Worm (Caenorhabditis elegans) whole organism, early embryonic: ENCODE results near the gene cpg-9.

ENCODE experiments used
- B0310.2 ChIP-seq: sonication (generic microtip); optimal IDR thresholded peaks from 2 replicates; lab custom pipeline; 2016; ENCODE audit warnings: mild to moderate bottlenecking, missing genetic modification characterization, missing compliant biosample characterization
- F13C5.2 ChIP-seq: sonication (generic microtip); optimal IDR thresholded peaks from 2 replicates; lab custom pipeline; 2017; ENCODE audit warnings: mild to moderate bottlenecking, missing genetic modification characterization, inconsistent platforms, missing compliant biosample characterization
- aly-1 ChIP-seq: sonication (generic microtip); optimal IDR thresholded peaks from 2 replicates; lab custom pipeline; 2016; ENCODE audit warnings: missing genetic modification characterization, missing compliant biosample characterization
- ama-1 ChIP-seq: fragments of 150-350 bp; optimal IDR thresholded peaks from 2 replicates; lab custom pipeline; 2014
- ceh-13 ChIP-seq: fragments of 200-800 bp; sonication (Bioruptor generic); optimal IDR thresholded peaks from 2 replicates; lab custom pipeline; 2018; ENCODE audit warnings: mild to moderate bottlenecking, missing genetic modification characterization, missing compliant biosample characterization
- ceh-36 ChIP-seq: sonication (generic microtip); optimal IDR thresholded peaks from 2 replicates; lab custom pipeline; 2016; ENCODE audit warnings: missing genetic modification characterization, inconsistent platforms, missing compliant biosample characterization
- ets-7 ChIP-seq: sonication (generic microtip); optimal IDR thresholded peaks from 2 replicates; lab custom pipeline; 2016; ENCODE audit warnings: missing genotype, missing genetic modification characterization, missing compliant biosample characterization
- flt-1 ChIP-seq: fragments of 200-800 bp; sonication (Bioruptor generic); IDR thresholded peaks from 2 replicates; pipeline ENCODE4 v1.3.6; 2022; ENCODE audit warnings: missing genetic modification characterization, missing compliant biosample characterization
- hmbx-1 ChIP-seq: sonication (generic microtip); optimal IDR thresholded peaks from 2 replicates; lab custom pipeline; 2016; ENCODE audit warnings: mild to moderate bottlenecking, missing genetic modification characterization, missing compliant biosample characterization
- hmg-4 ChIP-seq: fragments of 200-800 bp; sonication (Bioruptor generic); optimal IDR thresholded peaks from 2 replicates; lab custom pipeline; 2018; ENCODE audit warnings: mild to moderate bottlenecking, missing genetic modification characterization, missing compliant biosample characterization
- hnd-1 ChIP-seq: sonication (generic microtip); optimal IDR thresholded peaks from 2 replicates; lab custom pipeline; 2016; ENCODE audit warnings: missing genetic modification characterization, missing compliant biosample characterization
- pes-1 ChIP-seq: fragments of 200-800 bp; sonication (Bioruptor generic); IDR thresholded peaks from 2 replicates; pipeline ENCODE4 v1.3.6; 2022; ENCODE audit warnings: missing genetic modification reagents, missing genetic modification characterization, missing compliant biosample characterization
- scrt-1 ChIP-seq: fragments of 200-800 bp; sonication (Bioruptor generic); IDR thresholded peaks from 2 replicates; pipeline ENCODE4 v1.3.6; 2022; ENCODE audit warnings: missing genetic modification characterization, missing compliant biosample characterization
- sea-1 ChIP-seq: fragments of 200-800 bp; sonication (Bioruptor generic); conservative IDR thresholded peaks from 2 replicates; pipeline ENCODE4 v1.3.6; 2022; ENCODE audit warnings: missing genetic modification characterization, missing compliant biosample characterization
- tbx-11 ChIP-seq: fragments of 200-800 bp; sonication (Bioruptor generic); IDR thresholded peaks from 2 replicates; pipeline ENCODE4 v1.3.6; 2022; ENCODE audit warnings: missing genetic modification characterization, missing compliant biosample characterization
- tbx-37 ChIP-seq: fragments of 200-800 bp; sonication (Bioruptor generic); conservative IDR thresholded peaks from 2 replicates; pipeline ENCODE4 v1.3.6; 2022; ENCODE audit warnings: missing genetic modification reagents, missing genetic modification characterization, missing compliant biosample characterization
- tra-4 ChIP-seq: sonication (generic microtip); optimal IDR thresholded peaks from 2 replicates; lab custom pipeline; 2017; ENCODE audit warnings: missing genetic modification characterization, missing compliant biosample characterization

Gene cpg-9

DNA sequence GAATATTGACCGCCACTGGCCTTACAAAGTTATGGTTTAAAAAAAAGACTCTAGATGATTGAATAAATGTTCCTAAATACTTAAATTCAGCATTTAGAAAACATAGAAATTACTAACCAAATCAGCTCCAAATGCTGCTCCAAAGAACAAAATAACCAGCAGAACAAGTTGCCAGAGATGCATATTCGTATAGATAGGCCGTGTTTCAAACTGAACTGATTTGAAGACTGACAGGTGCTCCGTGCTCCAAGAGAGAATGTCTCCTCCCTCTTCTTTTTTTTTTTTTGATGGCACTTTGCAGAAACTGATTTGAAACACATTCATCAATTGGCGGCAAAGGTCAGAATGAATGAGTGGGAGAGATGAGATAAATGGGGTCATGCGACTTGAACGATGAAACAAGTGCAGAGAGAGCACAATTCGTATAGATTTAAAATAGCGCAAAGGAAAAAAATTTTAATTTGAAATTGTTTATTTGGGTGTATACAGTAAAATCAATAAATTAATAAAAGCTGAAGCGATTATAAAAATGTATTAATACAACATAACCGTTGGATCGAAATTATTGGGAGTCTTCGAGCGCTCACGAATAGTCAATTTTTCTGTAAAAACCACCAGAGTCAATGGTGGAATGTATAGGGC lies at the start of gene cpg-9:
cpg-9 (minus strand) TSS at position 592 of the 642 bp plus-strand sequence.
- TF ChIP-seq pes-1 (no peak), B0310.2 (tag; lab: Kevin White, UChicago) (no peak), flt-1 (GFP tag; lab: Robert Waterston, UW) (no peak), ceh-36 (tag; lab: Kevin White, UChicago) (no peak), tra-4 (no peak), ama-1 (lab: Kevin White, UChicago) (no peak)

DNA sequence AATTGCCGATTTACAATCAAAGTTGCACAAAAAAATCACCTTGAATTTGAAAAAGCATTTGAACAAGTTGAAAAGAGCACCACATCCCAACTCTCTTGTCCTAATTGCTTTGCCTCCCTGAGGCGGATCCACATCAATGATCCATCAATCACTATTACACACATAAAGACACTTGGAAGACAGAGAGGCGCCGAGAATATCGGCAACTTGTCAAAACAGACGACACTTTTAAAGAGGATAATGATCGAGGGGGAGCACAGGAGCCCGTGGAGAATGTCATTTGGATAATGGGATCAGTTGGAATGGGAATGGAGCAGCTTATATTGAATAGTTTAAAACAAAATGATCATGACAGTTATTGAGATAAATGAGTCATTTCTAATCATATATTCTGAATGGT lies 31.2 kb upstream of the cpg-9 start:
- no peak for TF ChIP-seq F13C5.2 (tag; lab: Kevin White, UChicago)
- no peak for TF ChIP-seq B0310.2 (tag; lab: Kevin White, UChicago)

DNA sequence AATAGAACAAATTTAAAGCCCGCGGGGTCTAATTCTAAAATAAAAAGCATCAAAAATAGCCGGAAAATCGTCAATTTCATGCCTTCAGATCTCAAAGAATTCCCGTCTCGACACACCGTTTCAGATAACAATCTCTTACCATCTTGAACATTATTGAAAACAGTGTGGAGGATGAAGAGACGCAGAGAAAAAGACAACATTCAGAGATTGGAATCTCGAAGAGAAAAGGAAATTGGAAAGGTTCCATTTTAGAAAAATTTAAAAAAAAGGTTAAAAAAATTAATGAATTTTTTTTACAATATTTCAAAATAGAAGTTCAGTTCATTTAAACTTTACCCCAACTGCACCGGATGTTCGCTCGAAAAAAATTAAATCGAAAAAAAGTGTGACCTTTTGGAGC lies 27.0 kb upstream of the cpg-9 start:
- no peak for TF ChIP-seq F13C5.2 (tag; lab: Kevin White, UChicago)
- TF ChIP-seq scrt-1 (GFP tag; lab: Robert Waterston, UW): no peak
- no peak for TF ChIP-seq sea-1 (GFP tag; lab: Robert Waterston, UW)
- TF ChIP-seq ama-1 (lab: Kevin White, UChicago): no peak
- TF ChIP-seq tra-4: no peak
- no peak for TF ChIP-seq ets-7 (tag; lab: Kevin White, UChicago)
- TF ChIP-seq pes-1: no peak
- TF ChIP-seq tbx-11 (GFP tag; lab: Robert Waterston, UW): no peak
- TF ChIP-seq ceh-13 (GFP tag; lab: Kevin White, UChicago): no peak
- TF ChIP-seq ceh-36 (tag; lab: Kevin White, UChicago): no peak
- TF ChIP-seq hmg-4 (GFP tag; lab: Kevin White, UChicago): no peak
- TF ChIP-seq B0310.2 (tag; lab: Kevin White, UChicago): no peak
- TF ChIP-seq tbx-37: no peak
- TF ChIP-seq flt-1 (GFP tag; lab: Robert Waterston, UW): no peak
- no peak for TF ChIP-seq hmbx-1 (tag; lab: Kevin White, UChicago)
- TF ChIP-seq hnd-1 (tag; lab: Kevin White, UChicago): no peak
- no peak for TF ChIP-seq aly-1 (tag; lab: Kevin White, UChicago)

DNA sequence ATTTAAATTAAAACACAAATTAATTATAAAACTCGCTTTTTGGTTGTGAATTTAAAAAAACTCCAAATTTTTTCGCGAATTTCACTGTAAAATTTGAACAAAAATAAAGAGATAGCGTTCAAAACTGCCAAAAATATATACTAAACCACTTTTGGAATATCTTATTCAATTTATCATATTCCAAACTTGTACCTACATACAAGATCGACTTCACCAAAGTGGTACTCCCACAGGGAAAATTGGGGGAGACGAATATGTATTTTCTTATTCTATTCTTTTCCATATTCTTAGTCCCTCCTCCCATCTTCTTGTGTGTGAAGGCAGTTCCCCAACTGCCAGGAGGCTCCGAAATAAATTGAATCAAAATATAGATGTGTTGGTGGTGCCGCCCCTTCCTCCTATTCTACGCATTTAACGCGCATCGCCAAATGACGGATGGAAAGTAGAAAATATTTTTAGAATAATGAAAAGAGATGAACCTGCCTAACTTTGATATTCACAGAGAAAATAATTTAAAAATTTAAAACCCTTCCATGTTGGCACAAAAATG lies 26.1 kb upstream of the cpg-9 start:
- TF ChIP-seq tbx-37 (no peak), ceh-13 (GFP tag; lab: Kevin White, UChicago) (no peak)

DNA sequence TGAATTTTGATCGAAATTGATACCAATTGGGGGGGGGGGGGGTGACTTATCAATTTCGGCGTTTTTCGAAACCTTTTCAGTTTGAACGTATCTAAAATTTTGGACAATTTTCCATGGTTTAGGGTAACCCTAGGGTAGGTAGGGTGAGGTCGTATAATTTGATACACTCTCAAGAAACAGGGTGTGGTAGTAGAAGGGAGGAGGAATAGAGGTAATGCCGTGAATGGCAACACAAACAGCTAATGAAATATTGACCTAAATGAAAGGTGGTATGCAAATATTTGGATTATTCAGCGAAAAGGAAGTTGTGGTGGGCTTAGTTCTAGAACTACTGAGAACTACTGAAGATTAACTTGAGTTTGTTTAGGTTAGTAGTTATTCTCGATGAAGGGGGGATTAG lies 23.0 kb upstream of the cpg-9 start:
- TF ChIP-seq tra-4 (no peak), tbx-11 (GFP tag; lab: Robert Waterston, UW) (no peak), B0310.2 (tag; lab: Kevin White, UChicago) (no peak), hnd-1 (tag; lab: Kevin White, UChicago) (no peak), ets-7 (tag; lab: Kevin White, UChicago) (no peak), ceh-13 (GFP tag; lab: Kevin White, UChicago) (no peak), hmbx-1 (tag; lab: Kevin White, UChicago) (no peak), aly-1 (tag; lab: Kevin White, UChicago) (no peak), ceh-36 (tag; lab: Kevin White, UChicago) (no peak)

DNA sequence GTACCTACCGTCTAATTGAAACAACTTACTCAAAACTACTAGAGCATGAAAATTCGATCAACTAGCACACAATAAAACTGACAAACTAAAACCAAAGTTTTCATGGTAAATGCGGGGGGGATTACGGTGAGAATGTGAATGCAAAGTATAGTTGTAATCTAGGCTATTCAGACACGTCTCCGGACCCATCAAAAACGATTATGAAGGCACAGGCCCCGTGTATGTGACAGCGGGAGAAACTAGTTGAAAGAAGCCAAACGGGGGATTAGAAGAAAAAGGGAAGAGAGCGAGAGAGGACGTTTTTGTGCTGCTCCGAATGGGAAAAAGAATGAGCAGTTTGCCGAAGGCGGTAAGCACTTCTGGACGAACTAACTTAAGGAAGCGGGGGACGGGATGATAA lies 21.1 kb upstream of the cpg-9 start:
- TF ChIP-seq aly-1 (tag; lab: Kevin White, UChicago) (no peak), pes-1 (no peak), hmg-4 (GFP tag; lab: Kevin White, UChicago) (no peak), ceh-36 (tag; lab: Kevin White, UChicago) (no peak), flt-1 (GFP tag; lab: Robert Waterston, UW) (no peak), scrt-1 (GFP tag; lab: Robert Waterston, UW) (no peak), tbx-37 (no peak), tra-4 (no peak), ama-1 (lab: Kevin White, UChicago) (no peak), F13C5.2 (tag; lab: Kevin White, UChicago) (no peak), ets-7 (tag; lab: Kevin White, UChicago) (no peak), hmbx-1 (tag; lab: Kevin White, UChicago) (no peak), hnd-1 (tag; lab: Kevin White, UChicago) (no peak)

DNA sequence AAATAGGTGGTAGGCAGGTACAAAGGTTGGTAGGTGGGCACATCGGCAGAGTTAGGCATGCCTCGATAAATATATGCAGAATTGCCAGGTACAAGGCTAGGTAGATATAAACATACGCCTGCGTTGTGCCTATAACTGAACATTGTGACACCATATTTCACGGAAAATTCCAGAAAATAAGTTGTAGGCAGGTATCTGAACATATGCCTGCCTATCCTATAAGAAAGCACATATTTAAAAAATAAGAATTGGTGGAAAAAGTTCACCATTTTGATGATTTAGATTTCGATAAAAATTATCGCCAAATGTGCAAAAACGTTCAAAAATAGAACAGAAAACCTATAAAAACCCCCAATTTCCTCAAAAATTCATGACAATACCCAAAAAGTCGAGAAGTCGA lies 19.6 kb upstream of the cpg-9 start:
- no peak for TF ChIP-seq F13C5.2 (tag; lab: Kevin White, UChicago)
- no peak for TF ChIP-seq ceh-13 (GFP tag; lab: Kevin White, UChicago)
- no peak for TF ChIP-seq B0310.2 (tag; lab: Kevin White, UChicago)
- no peak for TF ChIP-seq aly-1 (tag; lab: Kevin White, UChicago)
- no peak for TF ChIP-seq ama-1 (lab: Kevin White, UChicago)

DNA sequence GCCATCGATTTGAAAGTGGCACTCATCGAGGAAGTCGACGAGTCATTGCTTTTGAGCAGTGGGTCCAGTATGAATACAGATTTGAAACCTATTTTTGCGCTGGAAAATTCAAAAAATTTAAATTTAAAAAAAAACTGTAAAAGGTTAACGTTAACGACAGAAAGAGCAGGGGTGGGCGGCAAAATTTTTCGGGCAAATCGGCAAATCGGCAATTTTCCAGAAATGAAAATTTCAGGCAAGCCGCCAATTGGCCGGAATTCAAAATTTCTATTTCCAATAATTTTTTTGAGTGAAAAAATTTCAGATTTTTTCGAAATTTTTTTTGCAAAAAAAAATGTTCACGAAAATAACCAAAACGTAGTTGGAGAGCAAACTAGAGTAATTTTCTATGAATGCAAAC lies 16.8 kb upstream of the cpg-9 start, which contains the start of gene Y67D8C.9:
Y67D8C.9 (minus strand) TSS at position 101 of the 400 bp plus-strand sequence.
- TF ChIP-seq ets-7 (tag; lab: Kevin White, UChicago) (no peak), sea-1 (GFP tag; lab: Robert Waterston, UW) (no peak), aly-1 (tag; lab: Kevin White, UChicago) (no peak), tra-4 (no peak), hmg-4 (GFP tag; lab: Kevin White, UChicago) (no peak), ceh-13 (GFP tag; lab: Kevin White, UChicago) (no peak), F13C5.2 (tag; lab: Kevin White, UChicago) (no peak), scrt-1 (GFP tag; lab: Robert Waterston, UW) (no peak), hmbx-1 (tag; lab: Kevin White, UChicago) (no peak), tbx-11 (GFP tag; lab: Robert Waterston, UW) (no peak), ama-1 (lab: Kevin White, UChicago) (no peak), pes-1 (no peak)
